Fruit fly (Drosophila melanogaster) Kc167 (cell line): ENCODE measurements around the gene Rbcn-3A.

Source experiments
- Sin3A ChIP-seq: fragments of >200 bp; optimal IDR thresholded peaks from 2 replicates; lab custom pipeline; 2018; ENCODE audit warnings: missing external identifiers
- h ChIP-seq: fragments of >200 bp; optimal IDR thresholded peaks from 3 replicates; lab custom pipeline; 2018; ENCODE audit warnings: missing external identifiers
- ttk ChIP-seq: sonication (Bioruptor generic); optimal IDR thresholded peaks from 2 replicates; lab custom pipeline; 2017; ENCODE audit warnings: missing external identifiers

DNA sequence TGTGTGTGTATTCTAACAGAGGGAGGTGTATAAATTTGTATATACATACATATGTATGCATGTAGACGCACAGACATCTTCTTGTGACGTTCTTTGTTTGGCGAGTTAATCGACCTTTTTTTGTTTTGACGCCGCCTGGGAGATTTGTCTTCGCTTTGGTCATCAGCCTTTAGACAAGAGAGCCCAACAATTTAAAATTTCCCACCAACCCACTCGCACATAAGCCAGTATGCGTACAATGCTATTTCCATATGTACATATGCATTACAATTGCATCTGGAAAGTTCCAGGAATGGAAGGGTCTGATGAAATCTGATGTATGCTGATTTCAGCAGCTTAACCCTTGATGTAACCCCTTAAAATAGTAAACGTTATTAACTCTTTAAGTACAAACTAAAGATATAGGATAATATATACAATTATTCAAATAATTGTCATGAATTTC, 24.4 kb upstream of the Rbcn-3A start, which contains the start of gene Ubi-p5E:
- TF ChIP-seq Sin3A (lab: Kevin White, UChicago) (no peak), h (lab: Kevin White, UChicago) (no peak), ttk (no peak)
